Worm (Caenorhabditis elegans) whole organism, midembryonic: ENCODE data around the gene mrpl-50.

Experiments used
- T22C8.4 ChIP-seq: fragments of 200-800 bp; sonication (Bioruptor generic); IDR thresholded peaks from 2 replicates; pipeline ENCODE4 v1.3.6; 2022; ENCODE audit warnings: missing genetic modification characterization, missing compliant biosample characterization
- cog-1 ChIP-seq: sonication (generic microtip); optimal IDR thresholded peaks from 2 replicates; lab custom pipeline; 2016; ENCODE audit warnings: missing genetic modification characterization, missing compliant biosample characterization
- flt-1 ChIP-seq: fragments of 200-800 bp; sonication (Bioruptor generic); IDR thresholded peaks from 2 replicates; pipeline ENCODE4 v1.3.6; 2022; ENCODE audit warnings: missing genetic modification characterization, missing compliant biosample characterization
- klf-2 ChIP-seq: fragments of 200-800 bp; sonication (Bioruptor generic); conservative IDR thresholded peaks from 2 replicates; pipeline ENCODE4 v1.3.6; 2022; ENCODE audit warnings: missing genetic modification reagents, missing genetic modification characterization, missing compliant biosample characterization
- med-1 ChIP-seq: sonication (generic microtip); optimal IDR thresholded peaks from 2 replicates; lab custom pipeline; 2017; ENCODE audit warnings: missing genetic modification characterization, mild to moderate bottlenecking, missing compliant biosample characterization, antibody characterized with exemption, missing genetic modification reagents; ENCODE audit not compliant: insufficient read depth
- ref-1 ChIP-seq: fragments of 200-800 bp; sonication (Bioruptor generic); conservative IDR thresholded peaks from 2 replicates; pipeline ENCODE4 v1.3.6; 2022; ENCODE audit warnings: missing genetic modification reagents, missing genetic modification characterization, missing compliant biosample characterization
- tab-1 ChIP-seq: fragments of 200-800 bp; sonication (Bioruptor generic); IDR thresholded peaks from 2 replicates; pipeline ENCODE4 v1.3.6; 2022; ENCODE audit warnings: missing genetic modification characterization, missing compliant biosample characterization
- ztf-23 ChIP-seq: fragments of 200-800 bp; sonication (Bioruptor generic); IDR thresholded peaks from 2 replicates; pipeline ENCODE4 v1.3.6; 2022; ENCODE audit warnings: missing genetic modification reagents, missing genetic modification characterization, missing compliant biosample characterization
- ztf-29 ChIP-seq: fragments of 200-800 bp; sonication (Bioruptor generic); IDR thresholded peaks from 2 replicates; pipeline ENCODE4 v1.3.6; 2022; ENCODE audit warnings: missing genetic modification reagents, missing genetic modification characterization, missing compliant biosample characterization

The mrpl-50 gene

ce11 chrII:8920955-8921354 lies 8.7 kb upstream of the mrpl-50 start:
- no peak for TF ChIP-seq cog-1 (tag; lab: Kevin White, UChicago)
- TF ChIP-seq T22C8.4 (GFP tag; lab: Robert Waterston, UW): no peak
- no peak for TF ChIP-seq med-1
- TF ChIP-seq ztf-29: no peak
- TF ChIP-seq ref-1 (GFP tag; lab: Robert Waterston, UW): no peak
- no peak for TF ChIP-seq tab-1
- no peak for TF ChIP-seq ztf-23 (GFP tag; lab: Robert Waterston, UW)
- TF ChIP-seq klf-2: no peak
- no peak for TF ChIP-seq flt-1 (GFP tag; lab: Robert Waterston, UW)

ce11 chrII:8921456-8921855 lies 8.2 kb upstream of the mrpl-50 start:
- TF ChIP-seq med-1 (no peak), ref-1 (GFP tag; lab: Robert Waterston, UW) (no peak), cog-1 (tag; lab: Kevin White, UChicago) (no peak)

- TF ChIP-seq T22C8.4 (GFP tag; lab: Robert Waterston, UW) (no peak), klf-2 (no peak), ref-1 (GFP tag; lab: Robert Waterston, UW) (no peak), tab-1 (no peak), cog-1 (tag; lab: Kevin White, UChicago) (no peak), ztf-23 (GFP tag; lab: Robert Waterston, UW) (no peak), flt-1 (GFP tag; lab: Robert Waterston, UW) (no peak), med-1 (no peak), ztf-29 (no peak)
Measured at ce11 chrII:8922140-8922539, 7.5 kb upstream of the mrpl-50 start, which contains the start of gene B0457.6. B0457.6 (plus strand) TSS chrII:8922423.

- no peak for TF ChIP-seq flt-1 (GFP tag; lab: Robert Waterston, UW)
- TF ChIP-seq ref-1 (GFP tag; lab: Robert Waterston, UW): no peak
- no peak for TF ChIP-seq cog-1 (tag; lab: Kevin White, UChicago)
- TF ChIP-seq tab-1: no peak
- TF ChIP-seq ztf-29: no peak
- TF ChIP-seq T22C8.4 (GFP tag; lab: Robert Waterston, UW): no peak
- no peak for TF ChIP-seq klf-2
- no peak for TF ChIP-seq ztf-23 (GFP tag; lab: Robert Waterston, UW)
- no peak for TF ChIP-seq med-1
Measured at ce11 chrII:8923187-8923586, 6.5 kb upstream of the mrpl-50 start.

- TF ChIP-seq ref-1 (GFP tag; lab: Robert Waterston, UW) (no peak), klf-2 (no peak), med-1 (no peak), T22C8.4 (GFP tag; lab: Robert Waterston, UW) (no peak), tab-1 (no peak), ztf-29 (no peak), ztf-23 (GFP tag; lab: Robert Waterston, UW) (no peak), flt-1 (GFP tag; lab: Robert Waterston, UW) (no peak), cog-1 (tag; lab: Kevin White, UChicago) (no peak)
Measured at ce11 chrII:8926451-8926850, 3.2 kb upstream of the mrpl-50 start, which contains the start of gene B0457.2. B0457.2 (minus strand) TSS chrII:8926551.

- TF ChIP-seq klf-2: no peak
Measured at ce11 chrII:8927253-8927791, 2.3 kb upstream of the mrpl-50 start, which contains the start of gene cct-2. cct-2 (plus strand) TSS chrII:8927741.

ce11 chrII:8930763-8931162 lies 1.1 kb downstream of the mrpl-50 start, which contains the start of gene enol-1:
enol-1 (plus strand) TSS chrII:8930997.
- TF ChIP-seq ref-1 (GFP tag; lab: Robert Waterston, UW) (no peak), cog-1 (tag; lab: Kevin White, UChicago) (no peak), T22C8.4 (GFP tag; lab: Robert Waterston, UW) (no peak), flt-1 (GFP tag; lab: Robert Waterston, UW) (no peak), med-1 (no peak), ztf-23 (GFP tag; lab: Robert Waterston, UW) (no peak), klf-2 (no peak), tab-1 (no peak), ztf-29 (no peak)

- TF ChIP-seq T22C8.4 (GFP tag; lab: Robert Waterston, UW): no peak
- TF ChIP-seq flt-1 (GFP tag; lab: Robert Waterston, UW): no peak
- TF ChIP-seq ztf-23 (GFP tag; lab: Robert Waterston, UW): no peak
- TF ChIP-seq tab-1: no peak
- no peak for TF ChIP-seq klf-2
- TF ChIP-seq cog-1 (tag; lab: Kevin White, UChicago): no peak
- TF ChIP-seq ref-1 (GFP tag; lab: Robert Waterston, UW): no peak
- no peak for TF ChIP-seq ztf-29
- no peak for TF ChIP-seq med-1
Measured at ce11 chrII:8931405-8932149, 1.9 kb downstream of the mrpl-50 start.

ce11 chrII:8932392-8932791 lies 2.8 kb downstream of the mrpl-50 start:
- TF ChIP-seq T22C8.4 (GFP tag; lab: Robert Waterston, UW) (no peak), cog-1 (tag; lab: Kevin White, UChicago) (no peak), med-1 (no peak), ztf-23 (GFP tag; lab: Robert Waterston, UW) (no peak), tab-1 (no peak), klf-2 (no peak)

ce11 chrII:8933693-8934432 lies 4.2 kb downstream of the mrpl-50 start, which contains the start of gene T21B10.3:
T21B10.3 (plus strand) TSS chrII:8934382.
- TF ChIP-seq med-1 (no peak), cog-1 (tag; lab: Kevin White, UChicago) (no peak), ref-1 (GFP tag; lab: Robert Waterston, UW) (no peak), klf-2 (no peak), flt-1 (GFP tag; lab: Robert Waterston, UW) (no peak), tab-1 (no peak), T22C8.4 (GFP tag; lab: Robert Waterston, UW) (no peak), ztf-29 (no peak), ztf-23 (GFP tag; lab: Robert Waterston, UW) (no peak)
